Worm (Caenorhabditis elegans): ENCODE data around the gene JC8.4.

The JC8.4 gene

ce11 chrIV:13220594-13220993, 22.9 kb upstream of the JC8.4 start:
- TF ChIP-seq ceh-9 (tag; optimal IDR thresholded peaks at IDR 0.05): no peak
- TF ChIP-seq fkh-10 (GFP tag; optimal IDR thresholded peaks at IDR 0.05): peak; percentile 24

- TF ChIP-seq ceh-9 (tag; optimal IDR thresholded peaks at IDR 0.05): no peak
- peak; percentile 16 for TF ChIP-seq elt-2 (tag; optimal IDR thresholded peaks at IDR 0.05)
Observed at ce11 chrIV:13221657-13222056, 21.8 kb upstream of the JC8.4 start, which contains the start of gene C48D1.5. Gene C48D1.5 (plus strand): TSS chrIV:13221957.

DNA sequence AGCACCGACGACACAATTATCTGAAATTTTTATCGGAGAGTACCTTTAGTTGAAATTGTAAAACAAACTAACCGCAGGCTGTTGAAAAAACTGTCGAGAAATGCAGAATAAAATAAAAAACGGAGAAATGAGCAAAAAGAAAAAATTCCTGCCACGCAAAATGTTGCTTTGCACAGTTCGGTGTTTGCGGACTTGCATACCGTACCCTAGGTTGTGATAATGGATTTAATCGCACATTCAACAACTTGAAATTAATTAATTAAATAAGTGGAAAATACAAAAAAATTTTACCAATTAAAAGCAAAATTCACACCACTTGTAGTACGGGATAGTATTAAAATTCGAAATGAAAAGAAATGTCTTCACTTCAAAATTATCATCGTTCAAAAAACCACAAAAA, 12.1 kb upstream of the JC8.4 start:
- TF ChIP-seq pqm-1 (tag; optimal IDR thresholded peaks at IDR 0.05) (no peak), lin-39 (tag; optimal IDR thresholded peaks at IDR 0.05) (peak; percentile 41), sea-2 (GFP tag; optimal IDR thresholded peaks at IDR 0.05) (no peak), aly-2 (tag; optimal IDR thresholded peaks at IDR 0.05) (no peak), nfya-1 (tag; optimal IDR thresholded peaks at IDR 0.05; ENCODE audit: insufficient read depth) (peak; percentile 80), daf-12 (tag; optimal IDR thresholded peaks at IDR 0.05) (no peak), lin-15B (tag; optimal IDR thresholded peaks at IDR 0.05) (peak; percentile 60), nhr-28 (tag; optimal IDR thresholded peaks at IDR 0.05) (no peak), pha-4 (tag; optimal IDR thresholded peaks at IDR 0.05) (peak; percentile 71), unc-39 (tag; optimal IDR thresholded peaks at IDR 0.05) (no peak), ztf-11 (tag; optimal IDR thresholded peaks at IDR 0.05) (no peak)

DNA sequence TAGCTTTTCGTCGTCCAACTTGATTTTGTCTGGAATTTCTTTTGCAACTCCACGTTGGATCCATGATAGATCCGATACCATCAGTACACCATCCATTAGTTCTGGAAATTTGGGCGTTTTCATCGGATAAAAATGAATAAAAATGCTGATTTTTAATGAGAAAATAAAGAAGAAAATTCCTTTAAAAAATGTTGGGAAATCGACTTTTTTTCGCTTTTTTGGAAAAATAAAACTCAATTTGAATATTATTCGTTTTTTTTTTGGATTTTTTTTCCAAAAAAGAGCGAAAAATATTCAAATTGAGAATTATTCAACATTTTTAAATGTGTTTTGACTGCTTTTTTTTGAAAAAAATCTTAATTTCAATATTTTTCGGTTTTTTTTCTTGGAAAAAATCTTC, 7.0 kb upstream of the JC8.4 start, which contains the start of gene pwp-1:
pwp-1 (minus strand) TSS at position 101 of the 400 bp plus-strand sequence.
- TF ChIP-seq unc-62 (GFP tag; optimal IDR thresholded peaks at IDR 0.05) (no peak), lin-39 (tag; optimal IDR thresholded peaks at IDR 0.05) (no peak), fos-1 (tag; optimal IDR thresholded peaks at IDR 0.05) (no peak), lsy-12 (tag; optimal IDR thresholded peaks at IDR 0.05) (no peak), ztf-4 (tag; optimal IDR thresholded peaks at IDR 0.05) (no peak), nfya-1 (tag; optimal IDR thresholded peaks at IDR 0.05; ENCODE audit: insufficient read depth) (no peak), elt-1 (tag; optimal IDR thresholded peaks at IDR 0.05) (no peak), sea-2 (GFP tag; optimal IDR thresholded peaks at IDR 0.05) (no peak), snpc-4 (tag; optimal IDR thresholded peaks at IDR 0.05) (no peak), daf-12 (tag; optimal IDR thresholded peaks at IDR 0.05) (no peak), ama-1 (optimal IDR thresholded peaks at IDR 0.05) (no peak), nhr-237 (tag; optimal IDR thresholded peaks at IDR 0.05) (no peak), eor-1 (tag; optimal IDR thresholded peaks at IDR 0.05) (no peak), tbx-2 (tag; optimal IDR thresholded peaks at IDR 0.05) (no peak), nhr-77 (tag; optimal IDR thresholded peaks at IDR 0.05) (no peak), mml-1 (tag; optimal IDR thresholded peaks at IDR 0.05) (no peak)

ce11 chrIV:13238943-13239861, 4.3 kb upstream of the JC8.4 start, which contains the start of gene tag-115:
Gene tag-115 (minus strand): TSS chrIV:13239414.
- TF ChIP-seq nhr-67 (tag; optimal IDR thresholded peaks at IDR 0.05) (no peak), ztf-4 (tag; optimal IDR thresholded peaks at IDR 0.05) (no peak), lin-15B (tag; optimal IDR thresholded peaks at IDR 0.05) (no peak), ZK546.5 (tag; optimal IDR thresholded peaks at IDR 0.05) (no peak), tbx-2 (tag; optimal IDR thresholded peaks at IDR 0.05) (no peak), unc-39 (tag; optimal IDR thresholded peaks at IDR 0.05) (no peak), nhr-12 (tag; optimal IDR thresholded peaks at IDR 0.05) (no peak), nhr-76 (tag; optimal IDR thresholded peaks at IDR 0.05) (no peak), nhr-43 (tag; optimal IDR thresholded peaks at IDR 0.05; ENCODE audit: poor library complexity, severe bottlenecking) (no peak), fkh-10 (GFP tag; optimal IDR thresholded peaks at IDR 0.05) (no peak), unc-62 (GFP tag; optimal IDR thresholded peaks at IDR 0.05) (no peak), elt-3 (tag; optimal IDR thresholded peaks at IDR 0.05) (no peak), lsy-12 (tag; optimal IDR thresholded peaks at IDR 0.05) (no peak), nhr-23 (tag; optimal IDR thresholded peaks at IDR 0.05) (no peak), ztf-11 (tag; optimal IDR thresholded peaks at IDR 0.05) (no peak), ceh-82 (tag; optimal IDR thresholded peaks at IDR 0.05) (no peak), mml-1 (tag; optimal IDR thresholded peaks at IDR 0.05) (no peak), mdl-1 (tag; optimal IDR thresholded peaks at IDR 0.05) (no peak), nhr-25 (tag; optimal IDR thresholded peaks at IDR 0.05) (no peak), ama-1 (optimal IDR thresholded peaks at IDR 0.05) (peak; percentile 48), fkh-2 (tag; optimal IDR thresholded peaks at IDR 0.05) (no peak), R02D3.7 (tag; optimal IDR thresholded peaks at IDR 0.05) (no peak), egl-5 (tag; optimal IDR thresholded peaks at IDR 0.05) (no peak), eor-1 (tag; optimal IDR thresholded peaks at IDR 0.05) (no peak), nhr-77 (tag; optimal IDR thresholded peaks at IDR 0.05) (no peak), aly-2 (tag; optimal IDR thresholded peaks at IDR 0.05) (no peak), skn-1 (tag; optimal IDR thresholded peaks at IDR 0.05) (no peak), sea-2 (GFP tag; optimal IDR thresholded peaks at IDR 0.05) (no peak), ceh-28 (tag; optimal IDR thresholded peaks at IDR 0.05) (peak; percentile 37), jun-1 (tag; optimal IDR thresholded peaks at IDR 0.05) (no peak), elt-2 (tag; optimal IDR thresholded peaks at IDR 0.05) (peak; percentile 10), snpc-4 (tag; optimal IDR thresholded peaks at IDR 0.05) (no peak)
